Worm (Caenorhabditis elegans) whole organism, L2 larva: Measurements from ENCODE around the gene T12D8.9.

Experiments
- ama-1 ChIP-seq: fragments of 150-350 bp; optimal IDR thresholded peaks from 2 replicates; lab custom pipeline; 2018; ENCODE audit warnings: inconsistent platforms
- blmp-1 ChIP-seq: sonication (generic microtip); optimal IDR thresholded peaks from 2 replicates; lab custom pipeline; 2017; ENCODE audit warnings: missing genetic modification characterization, mild to moderate bottlenecking, missing compliant biosample characterization, antibody characterized with exemption, moderate library complexity; ENCODE audit not compliant: insufficient read depth
- fos-1 ChIP-seq: fragments of 150-350 bp; optimal IDR thresholded peaks from 2 replicates; lab custom pipeline; 2014; ENCODE audit warnings: missing biosample characterization, missing genetic modification characterization
- nhr-11 ChIP-seq: fragments of 150-350 bp; optimal IDR thresholded peaks from 2 replicates; lab custom pipeline; 2014; ENCODE audit warnings: missing biosample characterization, missing genetic modification characterization
- nhr-23 ChIP-seq: fragments of 150-350 bp; optimal IDR thresholded peaks from 2 replicates; lab custom pipeline; 2014; ENCODE audit warnings: missing biosample characterization, missing genetic modification reagents, missing genetic modification characterization
- nhr-237 ChIP-seq: fragments of 150-350 bp; optimal IDR thresholded peaks from 2 replicates; lab custom pipeline; 2014; ENCODE audit warnings: missing biosample characterization, missing genetic modification characterization
- snpc-4 ChIP-seq: fragments of 150-350 bp; optimal IDR thresholded peaks from 2 replicates; lab custom pipeline; 2014; ENCODE audit warnings: missing biosample characterization, missing genetic modification characterization
- unc-55 ChIP-seq: fragments of 150-350 bp; sonication (generic microtip); optimal IDR thresholded peaks from 3 replicates; lab custom pipeline; 2014; ENCODE audit warnings: missing biosample characterization, missing genetic modification reagents, missing genetic modification characterization
- ztf-4 ChIP-seq: fragments of 150-350 bp; optimal IDR thresholded peaks from 2 replicates; lab custom pipeline; 2014; ENCODE audit warnings: missing biosample characterization, missing genetic modification characterization

DNA sequence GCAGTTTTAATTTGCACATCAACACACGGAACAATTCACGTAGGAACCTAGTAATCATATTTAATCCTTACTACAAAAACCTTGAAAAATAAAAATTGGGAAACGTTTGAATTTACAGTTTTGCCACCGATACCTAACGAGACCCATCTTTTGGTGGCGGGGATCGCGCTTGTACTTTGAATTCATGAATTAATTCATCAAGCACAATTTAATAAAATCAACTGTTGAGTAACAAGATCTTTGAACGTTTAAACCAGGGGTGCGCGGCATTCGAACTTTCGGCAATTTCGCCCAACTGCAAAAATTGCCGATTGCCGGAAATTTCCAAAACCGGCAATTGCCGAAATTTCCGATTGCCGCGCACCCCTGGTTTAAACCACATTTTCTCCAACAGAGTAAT lies 39.8 kb downstream of the T12D8.9 start:
- no peak for TF ChIP-seq nhr-23 (tag; lab: Kevin White, UChicago)
- TF ChIP-seq fos-1 (tag; lab: Kevin White, UChicago) = no peak
- no peak for TF ChIP-seq nhr-11 (tag; lab: Kevin White, UChicago)
- no peak for TF ChIP-seq nhr-237 (tag; lab: Kevin White, UChicago)
- no peak for TF ChIP-seq unc-55 (GFP tag; lab: Kevin White, UChicago)
- no peak for TF ChIP-seq ztf-4 (tag; lab: Kevin White, UChicago)
- no peak for TF ChIP-seq blmp-1
- no peak for TF ChIP-seq ama-1 (lab: Kevin White, UChicago)
- TF ChIP-seq snpc-4 (tag; lab: Kevin White, UChicago) = no peak
